Worm (Caenorhabditis elegans) whole organism, mixed stage, embryonic: ENCODE results near the gene nfu-1.

Source experiments
- M03D4.4 ChIP-seq: sonication (generic microtip); optimal IDR thresholded peaks from 2 replicates; lab custom pipeline; 2017; ENCODE audit warnings: mild to moderate bottlenecking, missing genetic modification characterization, missing compliant biosample characterization
- bed-3 ChIP-seq: fragments of 200-800 bp; sonication (Bioruptor generic); optimal IDR thresholded peaks from 3 replicates; lab custom pipeline; 2018; ENCODE audit warnings: mild to moderate bottlenecking, missing genetic modification characterization, moderate library complexity, missing compliant biosample characterization
- blmp-1 ChIP-seq: fragments of 150-350 bp; optimal IDR thresholded peaks from 2 replicates; lab custom pipeline; 2014; ENCODE audit warnings: missing biosample characterization, missing genetic modification characterization
- ceh-39 ChIP-seq: fragments of 150-350 bp; optimal IDR thresholded peaks from 2 replicates; lab custom pipeline; 2014; ENCODE audit warnings: missing biosample characterization, missing genetic modification characterization
- ceh-43 ChIP-seq: fragments of 200-800 bp; sonication (Bioruptor generic); optimal IDR thresholded peaks from 2 replicates; lab custom pipeline; 2018; ENCODE audit warnings: mild to moderate bottlenecking, missing genetic modification characterization, moderate library complexity, missing compliant biosample characterization
- ceh-83 ChIP-seq: fragments of 200-800 bp; sonication (Bioruptor generic); optimal IDR thresholded peaks from 2 replicates; lab custom pipeline; 2018; ENCODE audit warnings: mild to moderate bottlenecking, missing genetic modification characterization, missing compliant biosample characterization
- ces-1 ChIP-seq: fragments of 150-350 bp; optimal IDR thresholded peaks from 2 replicates; lab custom pipeline; 2014; ENCODE audit warnings: missing biosample characterization, missing genetic modification reagents, missing genetic modification characterization
- cnd-1 ChIP-seq: fragments of 200-800 bp; sonication (Bioruptor generic); optimal IDR thresholded peaks from 2 replicates; lab custom pipeline; 2018; ENCODE audit warnings: mild to moderate bottlenecking, missing genetic modification characterization, missing compliant biosample characterization
- drap-1 ChIP-seq: fragments of 200-800 bp; sonication (Bioruptor generic); optimal IDR thresholded peaks from 3 replicates; lab custom pipeline; 2018; ENCODE audit warnings: mild to moderate bottlenecking, missing genetic modification characterization, missing compliant biosample characterization
- elt-1 ChIP-seq: sonication (generic microtip); optimal IDR thresholded peaks from 2 replicates; lab custom pipeline; 2017; ENCODE audit warnings: missing genetic modification characterization, mild to moderate bottlenecking, missing compliant biosample characterization, antibody characterized with exemption, moderate library complexity, borderline replicate concordance; ENCODE audit not compliant: insufficient read depth
- elt-3 ChIP-seq: fragments of 150-350 bp; optimal IDR thresholded peaks from 2 replicates; lab custom pipeline; 2014; ENCODE audit warnings: missing biosample characterization, missing genetic modification characterization
- flh-1 ChIP-seq: fragments of 200-800 bp; sonication (Bioruptor generic); optimal IDR thresholded peaks from 2 replicates; lab custom pipeline; 2018; ENCODE audit warnings: mild to moderate bottlenecking, missing genetic modification characterization, moderate library complexity, missing compliant biosample characterization
- hlh-1 ChIP-seq: fragments of 150-350 bp; optimal IDR thresholded peaks from 2 replicates; lab custom pipeline; 2014; ENCODE audit warnings: missing biosample characterization, missing genetic modification reagents, missing genetic modification characterization
- lin-13 ChIP-seq: fragments of 150-350 bp; optimal IDR thresholded peaks from 2 replicates; lab custom pipeline; 2014; ENCODE audit warnings: missing biosample characterization, missing genetic modification characterization
- lin-32 ChIP-seq: fragments of 200-800 bp; sonication (Bioruptor generic); optimal IDR thresholded peaks from 2 replicates; lab custom pipeline; 2018; ENCODE audit warnings: mild to moderate bottlenecking, missing genetic modification characterization, missing compliant biosample characterization
- lsy-2 ChIP-seq: fragments of 150-350 bp; optimal IDR thresholded peaks from 2 replicates; lab custom pipeline; 2014; ENCODE audit warnings: missing biosample characterization, missing genetic modification characterization
- mab-5 ChIP-seq: fragments of 150-350 bp; optimal IDR thresholded peaks from 2 replicates; lab custom pipeline; 2014; ENCODE audit warnings: missing biosample characterization, missing genetic modification characterization
- mep-1 ChIP-seq: fragments of 150-350 bp; optimal IDR thresholded peaks from 2 replicates; lab custom pipeline; 2017; ENCODE audit warnings: missing biosample characterization, missing genetic modification reagents, missing genetic modification characterization, inconsistent platforms
- mls-2 ChIP-seq: sonication (generic microtip); optimal IDR thresholded peaks from 2 replicates; lab custom pipeline; 2016; ENCODE audit warnings: mild to moderate bottlenecking, missing genetic modification characterization, moderate library complexity, missing compliant biosample characterization
- nhr-12 ChIP-seq: fragments of 150-350 bp; optimal IDR thresholded peaks from 2 replicates; lab custom pipeline; 2014; ENCODE audit warnings: missing biosample characterization, missing genetic modification characterization
- nhr-2 ChIP-seq: fragments of 150-350 bp; optimal IDR thresholded peaks from 2 replicates; lab custom pipeline; 2014; ENCODE audit warnings: missing biosample characterization, missing genetic modification characterization
- nhr-237 ChIP-seq: fragments of 150-350 bp; optimal IDR thresholded peaks from 2 replicates; lab custom pipeline; 2014; ENCODE audit warnings: missing biosample characterization, missing genetic modification characterization
- nhr-28 ChIP-seq: fragments of 150-350 bp; optimal IDR thresholded peaks from 2 replicates; lab custom pipeline; 2014; ENCODE audit warnings: missing biosample characterization, missing genetic modification characterization
- nhr-76 ChIP-seq: sonication (generic microtip); optimal IDR thresholded peaks from 2 replicates; lab custom pipeline; 2017; ENCODE audit warnings: missing biosample characterization, missing genetic modification characterization
- pha-4 ChIP-seq: fragments of 150-350 bp; optimal IDR thresholded peaks from 2 replicates; lab custom pipeline; 2018; ENCODE audit warnings: missing biosample characterization, missing genetic modification reagents, missing genetic modification characterization
- sem-2 ChIP-seq: fragments of 200-800 bp; sonication (Bioruptor generic); optimal IDR thresholded peaks from 2 replicates; lab custom pipeline; 2018; ENCODE audit warnings: mild to moderate bottlenecking, missing genetic modification characterization, missing compliant biosample characterization
- snpc-4 ChIP-seq: fragments of 150-350 bp; optimal IDR thresholded peaks from 2 replicates; lab custom pipeline; 2014; ENCODE audit warnings: missing biosample characterization, missing genetic modification characterization
- sptf-1 ChIP-seq: sonication (generic microtip); optimal IDR thresholded peaks from 2 replicates; lab custom pipeline; 2017; ENCODE audit warnings: mild to moderate bottlenecking, missing genetic modification characterization, moderate library complexity, missing compliant biosample characterization
- tbx-8 ChIP-seq: fragments of 200-800 bp; sonication (Bioruptor generic); optimal IDR thresholded peaks from 2 replicates; lab custom pipeline; 2018; ENCODE audit warnings: mild to moderate bottlenecking, missing genetic modification characterization, moderate library complexity, missing compliant biosample characterization
- unc-120 ChIP-seq: sonication (generic microtip); optimal IDR thresholded peaks from 2 replicates; lab custom pipeline; 2017; ENCODE audit warnings: missing genetic modification characterization, missing compliant biosample characterization; ENCODE audit not compliant: poor library complexity, severe bottlenecking
- unc-39 ChIP-seq: fragments of 150-350 bp; optimal IDR thresholded peaks from 2 replicates; lab custom pipeline; 2014; ENCODE audit warnings: missing biosample characterization, missing genetic modification characterization
- unc-62 ChIP-seq: fragments of 150-350 bp; optimal IDR thresholded peaks from 2 replicates; lab custom pipeline; 2014; ENCODE audit warnings: missing biosample characterization, missing genetic modification reagents, missing genetic modification characterization
- zip-8 ChIP-seq: fragments of 150-350 bp; optimal IDR thresholded peaks from 2 replicates; lab custom pipeline; 2014; ENCODE audit warnings: missing biosample characterization, missing genetic modification characterization

The nfu-1 gene

ce11 chrIV:10422230-10422629 lies 35.0 kb downstream of the nfu-1 start:
- TF ChIP-seq ceh-83 (GFP tag; lab: Kevin White, UChicago) (no peak), snpc-4 (no peak), M03D4.4 (tag; lab: Kevin White, UChicago) (no peak), flh-1 (GFP tag; lab: Kevin White, UChicago) (no peak), nhr-12 (tag; lab: Kevin White, UChicago) (no peak), hlh-1 (tag; lab: Kevin White, UChicago) (peak; percentile 64), sem-2 (no peak), elt-3 (tag; lab: Kevin White, UChicago) (no peak), unc-120 (tag; lab: Kevin White, UChicago) (peak; percentile 51), mab-5 (tag; lab: Kevin White, UChicago) (no peak), ceh-39 (tag; lab: Kevin White, UChicago) (no peak), lsy-2 (no peak), bed-3 (no peak), mep-1 (tag; lab: Kevin White, UChicago) (no peak), zip-8 (tag; lab: Kevin White, UChicago) (no peak)

- TF ChIP-seq blmp-1 (tag; lab: Kevin White, UChicago) (no peak), mls-2 (tag; lab: Kevin White, UChicago) (no peak), lin-13 (no peak), ceh-43 (GFP tag; lab: Kevin White, UChicago) (no peak), nhr-237 (no peak), ceh-83 (GFP tag; lab: Kevin White, UChicago) (no peak), unc-120 (tag; lab: Kevin White, UChicago) (no peak), nhr-12 (tag; lab: Kevin White, UChicago) (no peak), nhr-2 (tag; lab: Kevin White, UChicago) (no peak), flh-1 (GFP tag; lab: Kevin White, UChicago) (no peak), hlh-1 (tag; lab: Kevin White, UChicago) (no peak), cnd-1 (no peak), unc-62 (GFP tag; lab: Kevin White, UChicago) (no peak), elt-3 (tag; lab: Kevin White, UChicago) (no peak), lin-32 (GFP tag; lab: Kevin White, UChicago) (no peak), zip-8 (tag; lab: Kevin White, UChicago) (no peak)
Observed at ce11 chrIV:10424535-10424934, 37.3 kb downstream of the nfu-1 start, which contains the start of gene F13B12.1. Gene F13B12.1 (minus strand): TSS chrIV:10424635.

ce11 chrIV:10425129-10425528 lies 37.9 kb downstream of the nfu-1 start:
- TF ChIP-seq lin-13: no peak
- no peak for TF ChIP-seq ceh-39 (tag; lab: Kevin White, UChicago)
- peak; percentile 27 for TF ChIP-seq lsy-2
- TF ChIP-seq blmp-1 (tag; lab: Kevin White, UChicago): no peak
- TF ChIP-seq unc-39 (tag; lab: Kevin White, UChicago): no peak
- no peak for TF ChIP-seq nhr-28 (tag; lab: Kevin White, UChicago)
- TF ChIP-seq sptf-1: no peak

ce11 chrIV:10429129-10429528 lies 41.9 kb downstream of the nfu-1 start, which contains the start of gene F13B12.2:
Gene F13B12.2 (minus strand): TSS chrIV:10429130.
- TF ChIP-seq pha-4 (tag; lab: Kevin White, UChicago): no peak
- TF ChIP-seq tbx-8 (GFP tag; lab: Kevin White, UChicago): no peak
- no peak for TF ChIP-seq ces-1 (GFP tag; lab: Kevin White, UChicago)
- TF ChIP-seq nhr-76 (tag; lab: Kevin White, UChicago): no peak
- no peak for TF ChIP-seq drap-1 (GFP tag; lab: Kevin White, UChicago)
- TF ChIP-seq zip-8 (tag; lab: Kevin White, UChicago): no peak
- no peak for TF ChIP-seq ceh-83 (GFP tag; lab: Kevin White, UChicago)
- TF ChIP-seq elt-3 (tag; lab: Kevin White, UChicago): no peak
- TF ChIP-seq nhr-237: no peak
- TF ChIP-seq nhr-28 (tag; lab: Kevin White, UChicago): no peak
- no peak for TF ChIP-seq mab-5 (tag; lab: Kevin White, UChicago)
- TF ChIP-seq bed-3: no peak
- no peak for TF ChIP-seq hlh-1 (tag; lab: Kevin White, UChicago)

ce11 chrIV:10430507-10430906 lies 43.3 kb downstream of the nfu-1 start:
- no peak for TF ChIP-seq mep-1 (tag; lab: Kevin White, UChicago)
- TF ChIP-seq nhr-28 (tag; lab: Kevin White, UChicago): no peak
- TF ChIP-seq zip-8 (tag; lab: Kevin White, UChicago): no peak
- no peak for TF ChIP-seq lsy-2
- TF ChIP-seq sem-2: no peak
- no peak for TF ChIP-seq elt-3 (tag; lab: Kevin White, UChicago)
- no peak for TF ChIP-seq nhr-237
- no peak for TF ChIP-seq blmp-1 (tag; lab: Kevin White, UChicago)
- no peak for TF ChIP-seq drap-1 (GFP tag; lab: Kevin White, UChicago)
- TF ChIP-seq cnd-1: no peak
- TF ChIP-seq hlh-1 (tag; lab: Kevin White, UChicago): no peak
- no peak for TF ChIP-seq lin-32 (GFP tag; lab: Kevin White, UChicago)
- TF ChIP-seq pha-4 (tag; lab: Kevin White, UChicago): no peak
- no peak for TF ChIP-seq unc-120 (tag; lab: Kevin White, UChicago)
- no peak for TF ChIP-seq bed-3
- no peak for TF ChIP-seq elt-1 (tag; lab: Kevin White, UChicago)
- TF ChIP-seq ceh-83 (GFP tag; lab: Kevin White, UChicago): no peak
- TF ChIP-seq lin-13: no peak
- TF ChIP-seq nhr-12 (tag; lab: Kevin White, UChicago): no peak
